Worm (Caenorhabditis elegans) whole organism, mixed stage, embryonic: Measurements from ENCODE around the gene slc-5A12.

Source experiments
- ceh-83 ChIP-seq: fragments of 200-800 bp; sonication (Bioruptor generic); optimal IDR thresholded peaks from 2 replicates; lab custom pipeline; 2018; ENCODE audit warnings: mild to moderate bottlenecking, missing genetic modification characterization, missing compliant biosample characterization
- ces-1 ChIP-seq: fragments of 150-350 bp; optimal IDR thresholded peaks from 2 replicates; lab custom pipeline; 2014; ENCODE audit warnings: missing biosample characterization, missing genetic modification reagents, missing genetic modification characterization
- elt-1 ChIP-seq: sonication (generic microtip); optimal IDR thresholded peaks from 2 replicates; lab custom pipeline; 2017; ENCODE audit warnings: missing genetic modification characterization, mild to moderate bottlenecking, missing compliant biosample characterization, antibody characterized with exemption, moderate library complexity, borderline replicate concordance; ENCODE audit not compliant: insufficient read depth
- mls-2 ChIP-seq: sonication (generic microtip); optimal IDR thresholded peaks from 2 replicates; lab custom pipeline; 2016; ENCODE audit warnings: mild to moderate bottlenecking, missing genetic modification characterization, moderate library complexity, missing compliant biosample characterization
- nhr-237 ChIP-seq: fragments of 150-350 bp; optimal IDR thresholded peaks from 2 replicates; lab custom pipeline; 2014; ENCODE audit warnings: missing biosample characterization, missing genetic modification characterization
- sptf-1 ChIP-seq: sonication (generic microtip); optimal IDR thresholded peaks from 2 replicates; lab custom pipeline; 2017; ENCODE audit warnings: mild to moderate bottlenecking, missing genetic modification characterization, moderate library complexity, missing compliant biosample characterization
- unc-39 ChIP-seq: fragments of 150-350 bp; optimal IDR thresholded peaks from 2 replicates; lab custom pipeline; 2014; ENCODE audit warnings: missing biosample characterization, missing genetic modification characterization
- unc-62 ChIP-seq: fragments of 150-350 bp; optimal IDR thresholded peaks from 2 replicates; lab custom pipeline; 2014; ENCODE audit warnings: missing biosample characterization, missing genetic modification reagents, missing genetic modification characterization
- zip-8 ChIP-seq: fragments of 150-350 bp; optimal IDR thresholded peaks from 2 replicates; lab custom pipeline; 2014; ENCODE audit warnings: missing biosample characterization, missing genetic modification characterization

- TF ChIP-seq zip-8 (tag; lab: Kevin White, UChicago) (no peak), sptf-1 (tag; lab: Kevin White, UChicago) (peak; percentile 26), unc-39 (tag; lab: Kevin White, UChicago) (no peak), elt-1 (tag; lab: Kevin White, UChicago) (no peak), unc-62 (GFP tag; lab: Kevin White, UChicago) (no peak), mls-2 (tag; lab: Kevin White, UChicago) (peak; percentile 59), ceh-83 (GFP tag; lab: Kevin White, UChicago) (peak; percentile 71), ces-1 (GFP tag; lab: Kevin White, UChicago) (no peak), nhr-237 (tag; lab: Kevin White, UChicago) (no peak)
These were observed 8.8 kb upstream of the slc-5A12 start for ce11 chrIV:11928388-11928787.
